Fruit fly (Drosophila melanogaster): ENCODE measurements around the gene vkg.

DNA sequence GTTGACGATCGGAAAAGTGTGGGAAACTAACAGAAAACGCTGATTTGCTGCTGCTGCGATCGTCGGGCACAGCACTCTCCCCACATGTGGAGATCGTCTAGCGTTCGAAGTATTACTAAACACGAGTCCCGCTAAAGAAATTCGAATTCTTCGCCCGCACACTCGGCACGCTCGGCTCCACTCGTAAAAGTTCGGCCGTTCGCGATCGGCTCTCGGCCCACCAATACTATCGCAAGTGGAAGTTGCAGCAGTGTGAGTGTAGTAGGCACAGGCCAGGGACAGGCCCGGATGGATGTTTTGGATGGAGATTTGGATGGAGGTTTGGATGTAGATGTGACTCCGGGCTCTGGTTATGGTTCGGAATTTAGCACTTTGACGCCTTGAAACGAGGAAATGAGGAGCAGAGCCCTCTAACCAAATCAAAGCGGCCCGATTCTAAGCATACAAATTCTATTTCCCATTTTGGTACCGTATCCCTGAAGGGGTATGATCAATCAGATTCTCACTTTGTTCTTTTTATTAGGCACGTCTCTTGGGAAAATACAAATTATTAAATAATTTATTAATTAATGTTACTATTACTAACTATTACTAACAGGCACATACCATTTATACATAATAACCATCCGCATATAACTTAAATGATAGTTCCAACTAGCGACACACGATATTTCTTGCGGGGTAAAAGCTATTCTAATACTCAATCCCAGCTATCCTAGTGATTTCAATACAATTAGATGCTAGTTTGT is 496 bp downstream of the vkg start:
- no peak for TF ChIP-seq pan (optimal IDR thresholded peaks at IDR 0.05)
- TF ChIP-seq CG8478 (optimal IDR thresholded peaks at IDR 0.05) = no peak
- no peak for TF ChIP-seq psq (optimal IDR thresholded peaks at IDR 0.05)
- no peak for TF ChIP-seq Dll (optimal IDR thresholded peaks at IDR 0.05)
